Worm (Caenorhabditis elegans): ENCODE data around the gene H14N18.2.
A peak's percentile ranks its signal among the peaks of the same experiment; 100 is the strongest.

Gene H14N18.2

ce11 chrV:8922781-8923180, 9.6 kb upstream of the H14N18.2 start, which contains the start of gene ttr-47:
Gene ttr-47 (plus strand): TSS chrV:8923088.
- TF ChIP-seq hlh-11 (tag; optimal IDR thresholded peaks at IDR 0.05) (peak; percentile 72), php-3 (GFP tag; IDR thresholded peaks at IDR 0.05) (peak; percentile 78), Y48G9A.11 (GFP tag; IDR thresholded peaks at IDR 0.05) (no peak), daf-16 (GFP tag; optimal IDR thresholded peaks at IDR 0.05) (peak in 1 of 2 experiments; percentile 93), daf-16 (tag; optimal IDR thresholded peaks at IDR 0.05) (peak; percentile 99), nhr-102 (tag; optimal IDR thresholded peaks at IDR 0.05) (peak; percentile 50), dve-1 (tag; optimal IDR thresholded peaks at IDR 0.05; ENCODE audit: insufficient read depth) (peak; percentile 72), dmd-6 (GFP tag; IDR thresholded peaks at IDR 0.05) (peak; percentile 16; the same call in 1 of the 2 replicates), hif-1 (tag; optimal IDR thresholded peaks at IDR 0.05) (peak in 1 of 2 experiments; percentile 16), cey-2 (tag; optimal IDR thresholded peaks at IDR 0.05; ENCODE audit: borderline replicate concordance, insufficient read depth) (no peak), unc-62 (GFP tag; optimal IDR thresholded peaks at IDR 0.05 in 1 of 2) (peak in 1 of 2 experiments; percentile 89), unc-62 (tag; optimal IDR thresholded peaks at IDR 0.05) (no peak), nhr-48 (tag; optimal IDR thresholded peaks at IDR 0.05) (peak; percentile 13), gei-8 (GFP tag; optimal IDR thresholded peaks at IDR 0.05) (no peak), nhr-28 (tag; optimal IDR thresholded peaks at IDR 0.05) (peak; percentile 35)

DNA sequence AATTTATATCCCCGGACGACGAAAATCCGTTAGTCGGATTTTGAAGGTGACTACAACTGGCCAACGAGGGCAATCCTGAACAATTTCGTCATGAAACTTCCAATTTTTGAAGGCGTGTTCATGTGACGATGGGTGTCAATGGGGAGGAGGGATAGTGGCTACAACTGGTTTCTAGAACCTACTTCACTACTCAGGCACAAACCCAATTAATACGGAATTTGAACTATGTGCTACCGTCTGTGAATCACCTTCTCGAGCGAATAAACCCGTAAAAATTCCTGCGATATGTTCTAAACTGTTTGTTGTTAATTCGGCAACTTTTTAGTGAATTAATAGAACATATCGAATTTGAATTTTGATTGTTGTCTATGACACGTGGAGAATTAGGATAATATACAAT, 4.7 kb upstream of the H14N18.2 start:
- TF ChIP-seq unc-62 (GFP tag; optimal IDR thresholded peaks at IDR 0.05 in 1 of 2) (peak in 1 of 2 experiments; percentile 92), unc-62 (tag; optimal IDR thresholded peaks at IDR 0.05) (no peak), nhr-102 (tag; optimal IDR thresholded peaks at IDR 0.05) (no peak)

DNA sequence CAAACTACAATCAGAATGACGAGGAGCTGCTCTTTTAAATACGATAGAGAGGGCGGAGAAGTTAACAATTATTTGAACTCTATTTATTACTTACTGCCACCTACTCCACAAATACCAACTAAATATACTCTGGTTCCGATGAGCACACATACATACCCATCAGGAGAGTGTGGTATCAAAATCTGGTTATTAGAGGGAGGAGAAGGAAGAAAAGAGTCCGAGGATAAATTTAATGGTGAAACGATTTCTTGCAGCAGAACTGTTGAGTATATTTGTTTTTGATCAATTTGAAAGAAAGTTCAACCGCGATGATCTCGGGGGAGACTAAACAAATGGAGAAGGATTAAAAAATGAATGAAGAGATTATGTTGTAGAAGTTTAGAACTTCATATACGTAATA, 3.5 kb upstream of the H14N18.2 start, which contains the start of gene H14N18.4:
TSS of gene H14N18.4 (minus strand) at position 12 of the 400 bp plus-strand sequence.
- TF ChIP-seq spr-1 (tag; optimal IDR thresholded peaks at IDR 0.05) = no peak
- no peak for TF ChIP-seq hif-1 (tag; optimal IDR thresholded peaks at IDR 0.05)
- TF ChIP-seq unc-62 (GFP tag; optimal IDR thresholded peaks at IDR 0.05 in 1 of 2) = peak in 1 of 2 experiments; percentile 98
- no peak for TF ChIP-seq unc-62 (tag; optimal IDR thresholded peaks at IDR 0.05)
- TF ChIP-seq lin-39 (tag; optimal IDR thresholded peaks at IDR 0.05) = no peak
- TF ChIP-seq lin-13 (GFP tag; optimal IDR thresholded peaks at IDR 0.05) = no peak
- no peak for TF ChIP-seq tag-97 (GFP tag; IDR thresholded peaks at IDR 0.05)
- no peak for TF ChIP-seq madf-5 (GFP tag; IDR thresholded peaks at IDR 0.05)
- 0 out of 2 replicates have a peak, but pooled peaks have one; percentile 19 for TF ChIP-seq ctbp-1 (GFP tag; IDR thresholded peaks at IDR 0.05)
- no peak for TF ChIP-seq sdz-12 (GFP tag; optimal IDR thresholded peaks at IDR 0.05)
- no peak for TF ChIP-seq mdl-1 (tag; optimal IDR thresholded peaks at IDR 0.05)

ce11 chrV:8934264-8934663, 1.8 kb downstream of the H14N18.2 start:
- no peak for TF ChIP-seq spr-3 (GFP tag; optimal IDR thresholded peaks at IDR 0.05)
- TF ChIP-seq ceh-32 (tag; optimal IDR thresholded peaks at IDR 0.05; ENCODE audit: poor library complexity) = no peak
- TF ChIP-seq Y48G9A.11 (GFP tag; IDR thresholded peaks at IDR 0.05) = no peak
- TF ChIP-seq hlh-30 (tag; optimal IDR thresholded peaks at IDR 0.05; ENCODE audit: insufficient read depth) = peak; percentile 47
- TF ChIP-seq pqm-1 (tag; optimal IDR thresholded peaks at IDR 0.05) = no peak
- no peak for TF ChIP-seq lin-39 (tag; optimal IDR thresholded peaks at IDR 0.05)
- TF ChIP-seq zag-1 (tag; optimal IDR thresholded peaks at IDR 0.05) = no peak
- TF ChIP-seq daf-16 (GFP tag; optimal IDR thresholded peaks at IDR 0.05) = no peak
- TF ChIP-seq daf-16 (tag; optimal IDR thresholded peaks at IDR 0.05) = peak; percentile 35
- TF ChIP-seq T26A8.4 (GFP tag; IDR thresholded peaks at IDR 0.05) = no peak
- no peak for TF ChIP-seq madf-5 (GFP tag; IDR thresholded peaks at IDR 0.05)

ce11 chrV:8935104-8935503, 2.7 kb downstream of the H14N18.2 start:
- TF ChIP-seq pqm-1 (tag; optimal IDR thresholded peaks at IDR 0.05) (peak; percentile 57), mes-2 (tag; optimal IDR thresholded peaks at IDR 0.05; ENCODE audit: poor library complexity, severe bottlenecking) (peak; percentile 26), tra-1 (GFP tag; IDR thresholded peaks at IDR 0.05) (no peak), mep-1 (tag; optimal IDR thresholded peaks at IDR 0.05) (peak; percentile 56), hif-1 (tag; optimal IDR thresholded peaks at IDR 0.05) (no peak), unc-62 (GFP tag; optimal IDR thresholded peaks at IDR 0.05 in 1 of 2) (peak in 1 of 2 experiments; percentile 75), unc-62 (tag; optimal IDR thresholded peaks at IDR 0.05) (no peak), zip-11 (GFP tag; IDR thresholded peaks at IDR 0.05) (no peak), aha-1 (tag) (peak; percentile 55), hlh-11 (tag; optimal IDR thresholded peaks at IDR 0.05) (peak; percentile 67), dmd-6 (GFP tag; IDR thresholded peaks at IDR 0.05) (peak; percentile 24; the same call in 1 of the 2 replicates), egl-43 (GFP tag; IDR thresholded peaks at IDR 0.05) (no peak), skn-1 (tag; optimal IDR thresholded peaks at IDR 0.05) (no peak), hlh-30 (tag; optimal IDR thresholded peaks at IDR 0.05; ENCODE audit: insufficient read depth) (peak; percentile 73), duxl-1 (tag; optimal IDR thresholded peaks at IDR 0.05; ENCODE audit: poor library complexity) (no peak), lin-38 (GFP tag; IDR thresholded peaks at IDR 0.05) (0 out of 2 replicates have a peak, but pooled peaks have one; percentile 4), ama-1 (optimal IDR thresholded peaks at IDR 0.05) (peak; percentile 56), nhr-28 (tag; optimal IDR thresholded peaks at IDR 0.05) (peak; percentile 73), mxl-3 (GFP tag; optimal IDR thresholded peaks at IDR 0.05) (peak; percentile 23), lin-13 (GFP tag; optimal IDR thresholded peaks at IDR 0.05) (no peak)

Measured in whole organism, L4 larva.